Worm (Caenorhabditis elegans) whole organism, early embryonic: ENCODE results near the gene T28C6.7.

Experiments used
- ama-1 ChIP-seq: fragments of 150-350 bp; optimal IDR thresholded peaks from 2 replicates; lab custom pipeline; 2014
- hnd-1 ChIP-seq: sonication (generic microtip); optimal IDR thresholded peaks from 2 replicates; lab custom pipeline; 2016; ENCODE audit warnings: missing genetic modification characterization, missing compliant biosample characterization

ce11 chrIV:8817639-8818038 lies 10.0 kb upstream of the T28C6.7 start, which contains the start of gene T28C6.10:
- TF ChIP-seq hnd-1 (tag; lab: Kevin White, UChicago): no peak
- no peak for TF ChIP-seq ama-1 (lab: Kevin White, UChicago)
